Fruit fly (Drosophila melanogaster) whole organism, wandering third instar larva: ENCODE measurements around the gene CG2211.

ENCODE experiments used
- Abd-B ChIP-seq: fragments of >200 bp; optimal IDR thresholded peaks from 2 replicates; lab custom pipeline; 2017; ENCODE audit warnings: missing biosample characterization, missing genetic modification characterization
- CG32264 ChIP-seq: fragments of 200-800 bp; sonication (Bioruptor generic); optimal IDR thresholded peaks from 2 replicates; lab custom pipeline; 2016; ENCODE audit warnings: missing biosample characterization, missing genetic modification characterization
- CG9705 ChIP-seq: fragments of 200-800 bp; sonication (Bioruptor generic); optimal IDR thresholded peaks from 2 replicates; lab custom pipeline; 2018; ENCODE audit warnings: missing biosample characterization, mild to moderate bottlenecking, missing genetic modification characterization
- CrebA ChIP-seq: fragments of 200-800 bp; sonication (Bioruptor generic); optimal IDR thresholded peaks from 2 replicates; lab custom pipeline; 2016; ENCODE audit warnings: missing biosample characterization, mild to moderate bottlenecking, missing genetic modification characterization, borderline replicate concordance
- Dfd ChIP-seq: fragments of >200 bp; optimal IDR thresholded peaks from 2 replicates; lab custom pipeline; 2017; ENCODE audit warnings: missing biosample characterization, missing genetic modification characterization
- Dif ChIP-seq: fragments of 200-275, 200-300 bp; sonication (Bioruptor generic); optimal IDR thresholded peaks from 2 replicates; lab custom pipeline; 2018; ENCODE audit warnings: missing biosample characterization, missing genetic modification characterization; ENCODE audit not compliant: partially characterized antibody
- GATAd ChIP-seq: sonication (Bioruptor generic); optimal IDR thresholded peaks from 2 replicates; lab custom pipeline; 2016; ENCODE audit warnings: missing biosample characterization, missing genetic modification characterization
- HLH106 ChIP-seq: fragments of 200-800 bp; optimal IDR thresholded peaks from 3 replicates; lab custom pipeline; 2019; ENCODE audit warnings: missing biosample characterization, mild to moderate bottlenecking, missing genetic modification characterization, moderate library complexity
- Hnf4 ChIP-seq: fragments of 200-800 bp; sonication (Bioruptor generic); optimal IDR thresholded peaks from 2 replicates; lab custom pipeline; 2016; ENCODE audit warnings: missing biosample characterization, mild to moderate bottlenecking, missing genetic modification characterization
- Hr78 ChIP-seq: fragments of >200 bp; optimal IDR thresholded peaks from 2 replicates; lab custom pipeline; 2017; ENCODE audit warnings: missing biosample characterization, missing genetic modification characterization
- Hr83 ChIP-seq: fragments of 200-300 bp; sonication (Bioruptor generic); optimal IDR thresholded peaks from 2 replicates; lab custom pipeline; 2016; ENCODE audit warnings: missing biosample characterization, mild to moderate bottlenecking, missing genetic modification characterization, moderate library complexity; ENCODE audit not compliant: poor library complexity, severe bottlenecking
- Jra ChIP-seq: sonication (Bioruptor generic); optimal IDR thresholded peaks from 2 replicates; lab custom pipeline; 2016; ENCODE audit warnings: missing biosample characterization, missing genetic modification characterization
- Mio ChIP-seq: sonication (Bioruptor generic); optimal IDR thresholded peaks from 2 replicates; lab custom pipeline; 2016; ENCODE audit warnings: missing biosample characterization, missing genetic modification characterization
- Myc ChIP-seq: fragments of >200 bp; optimal IDR thresholded peaks from 2 replicates; lab custom pipeline; 2017
- N ChIP-seq: fragments of >200 bp; optimal IDR thresholded peaks from 2 replicates; lab custom pipeline; 2018; ENCODE audit warnings: missing biosample characterization, missing external identifiers, missing genetic modification characterization
- OdsH ChIP-seq: fragments of 200-800 bp; sonication (Bioruptor generic); optimal IDR thresholded peaks from 2 replicates; lab custom pipeline; 2016; ENCODE audit warnings: missing biosample characterization, mild to moderate bottlenecking, missing genetic modification characterization
- Rel ChIP-seq, 2 experiments: fragments of 200-800 bp; sonication (Bioruptor generic) in 1 of 2; optimal IDR thresholded peaks; 2 replicates in 1 of 2; 3 replicates in 1 of 2; lab custom pipeline; 2016 to 2019; ENCODE audit warnings: mild to moderate bottlenecking in 2 of 2, missing biosample characterization in 2 of 2, missing genetic modification characterization in 2 of 2, moderate library complexity in 1 of 2
- Sp1 ChIP-seq: fragments of 200-800 bp; sonication (Bioruptor generic); optimal IDR thresholded peaks from 3 replicates; lab custom pipeline; 2019; ENCODE audit warnings: missing biosample characterization, mild to moderate bottlenecking, missing genetic modification characterization, moderate library complexity
- Vsx2 ChIP-seq: fragments of 200-300, 225-300 bp; sonication (Bioruptor generic); optimal IDR thresholded peaks from 2 replicates; lab custom pipeline; 2018; ENCODE audit warnings: missing biosample characterization, missing genetic modification characterization; ENCODE audit not compliant: partially characterized antibody
- br ChIP-seq: fragments of 200-800 bp; sonication (Bioruptor generic); optimal IDR thresholded peaks from 2 replicates; lab custom pipeline; 2016; ENCODE audit warnings: missing biosample characterization, missing genetic modification characterization
- brk ChIP-seq: fragments of 200-800 bp; sonication (Bioruptor generic); optimal IDR thresholded peaks from 2 replicates; lab custom pipeline; 2016; ENCODE audit warnings: missing biosample characterization, mild to moderate bottlenecking, missing genetic modification characterization
- dl ChIP-seq, 2 experiments: fragments of 175-275, 200-275 bp in 1 of 2; fragments of 200-275 bp in 1 of 2; sonication (Bioruptor generic); optimal IDR thresholded peaks; lab custom pipeline; 2018; ENCODE audit warnings: mild to moderate bottlenecking in 2 of 2, missing biosample characterization in 2 of 2, missing genetic modification characterization in 2 of 2, moderate library complexity in 2 of 2; ENCODE audit not compliant: partially characterized antibody in 2 of 2, insufficient read depth in 1 of 2
- dmrt93B ChIP-seq: fragments of 200-800 bp; sonication (Bioruptor generic); optimal IDR thresholded peaks from 2 replicates; lab custom pipeline; 2018; ENCODE audit warnings: missing biosample characterization, mild to moderate bottlenecking, missing genetic modification characterization
- dsf ChIP-seq: sonication (Bioruptor generic); optimal IDR thresholded peaks from 2 replicates; lab custom pipeline; 2016; ENCODE audit warnings: missing biosample characterization, missing genetic modification characterization, borderline replicate concordance
- ey ChIP-seq: fragments of 200-800 bp; sonication (Bioruptor generic); optimal IDR thresholded peaks from 2 replicates; lab custom pipeline; 2016; ENCODE audit warnings: missing biosample characterization, missing genetic modification characterization
- foxo ChIP-seq, 2 experiments: fragments of 200-800 bp; sonication (Bioruptor generic); optimal IDR thresholded peaks; 2 replicates in 1 of 2; 3 replicates in 1 of 2; lab custom pipeline; 2016 to 2017; ENCODE audit warnings: missing biosample characterization in 2 of 2, missing genetic modification characterization in 2 of 2
- fru ChIP-seq: fragments of 200-800 bp; sonication (Bioruptor generic); optimal IDR thresholded peaks from 3 replicates; lab custom pipeline; 2016; ENCODE audit warnings: missing biosample characterization, mild to moderate bottlenecking, missing genetic modification characterization
- h ChIP-seq: fragments of 200-800 bp; sonication (Bioruptor generic); optimal IDR thresholded peaks from 3 replicates; lab custom pipeline; 2016; ENCODE audit warnings: missing biosample characterization, mild to moderate bottlenecking, missing genetic modification characterization
- jim ChIP-seq: fragments of 175-275, 200-325 bp; sonication (Bioruptor generic); optimal IDR thresholded peaks from 2 replicates; lab custom pipeline; 2016; ENCODE audit warnings: missing biosample characterization, mild to moderate bottlenecking, missing genetic modification characterization
- lola ChIP-seq: fragments of >200 bp; optimal IDR thresholded peaks from 2 replicates; lab custom pipeline; 2017; ENCODE audit warnings: missing biosample characterization, missing genetic modification characterization
- pan ChIP-seq: fragments of >200 bp; optimal IDR thresholded peaks from 2 replicates; lab custom pipeline; 2017
- psq ChIP-seq: fragments of 200-800 bp; sonication (Bioruptor generic); optimal IDR thresholded peaks from 3 replicates; lab custom pipeline; 2017; ENCODE audit warnings: missing biosample characterization, mild to moderate bottlenecking, missing genetic modification characterization, moderate library complexity
- rgr ChIP-seq: fragments of 200-800 bp; sonication (Bioruptor generic); optimal IDR thresholded peaks from 3 replicates; lab custom pipeline; 2016; ENCODE audit warnings: missing biosample characterization, mild to moderate bottlenecking, missing genetic modification characterization
- sage ChIP-seq: fragments of 200-800 bp; sonication (Bioruptor generic); optimal IDR thresholded peaks from 2 replicates; lab custom pipeline; 2016; ENCODE audit warnings: missing biosample characterization, mild to moderate bottlenecking, missing genetic modification characterization
- sv ChIP-seq: fragments of 200-800 bp; sonication (Bioruptor generic); optimal IDR thresholded peaks from 3 replicates; lab custom pipeline; 2016; ENCODE audit warnings: missing biosample characterization, missing genetic modification characterization
- tai ChIP-seq: sonication (Bioruptor generic); optimal IDR thresholded peaks from 2 replicates; lab custom pipeline; 2016; ENCODE audit warnings: missing biosample characterization, missing genetic modification characterization
- usp ChIP-seq: fragments of >200 bp; optimal IDR thresholded peaks from 2 replicates; lab custom pipeline; 2017; ENCODE audit warnings: missing biosample characterization, missing genetic modification characterization
- woc ChIP-seq: sonication (Bioruptor generic); optimal IDR thresholded peaks from 2 replicates; lab custom pipeline; 2016; ENCODE audit warnings: missing biosample characterization, mild to moderate bottlenecking, missing genetic modification characterization

CG2211 gene

DNA sequence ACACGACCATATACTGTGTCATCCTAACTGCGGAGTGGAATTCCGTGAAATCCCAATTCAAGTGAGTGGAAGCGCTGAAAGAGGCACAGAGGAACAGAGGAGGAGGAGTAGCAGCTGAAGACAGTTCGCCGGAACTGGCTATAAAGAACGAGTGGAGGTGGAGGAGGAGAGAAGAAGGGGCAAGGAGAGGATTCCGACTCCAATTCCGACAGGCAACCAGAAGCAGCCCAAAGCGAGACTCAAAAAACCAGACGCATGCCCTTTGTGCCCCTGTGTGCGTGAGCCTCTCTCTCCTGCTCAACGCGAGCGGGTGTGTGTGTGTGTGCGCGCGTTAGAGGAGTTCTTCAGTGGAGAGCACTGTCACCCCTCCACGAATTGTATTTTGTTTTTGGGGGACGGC is 14.2 kb upstream of the CG2211 start:
- no peak for TF ChIP-seq Hnf4 (GFP tag; lab: Kevin White, UChicago)
- TF ChIP-seq psq (GFP tag; lab: Kevin White, UChicago): peak; percentile 79
- TF ChIP-seq Dif (GFP tag; lab: Kevin White, UChicago): peak; percentile 50
- peak in 1 of 2 experiments; percentile 13 for TF ChIP-seq dl (GFP tag; optimal IDR thresholded peaks at IDR 0.05; lab: Kevin White, UChicago; ENCODE audit: insufficient read depth in 1 of 2, partially characterized antibody in 2 of 2)

DNA sequence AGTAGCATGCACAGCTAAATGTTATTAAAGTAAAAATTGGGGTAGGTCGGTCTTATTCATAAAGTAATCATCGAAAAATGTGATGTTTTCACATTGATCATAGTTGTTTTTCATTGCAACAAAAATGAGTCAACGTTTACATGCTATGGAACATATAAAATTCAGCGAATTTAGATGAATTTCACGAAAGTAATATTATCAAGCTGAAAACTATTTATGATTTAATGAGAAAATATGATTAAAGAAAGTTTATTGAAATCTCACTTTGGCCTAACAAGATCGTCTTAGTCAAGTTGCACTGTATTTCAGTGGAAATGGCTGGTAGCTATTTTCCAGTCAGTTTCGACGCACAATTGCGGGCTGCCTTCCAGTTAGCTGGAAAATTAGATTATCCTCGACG is 13.8 kb upstream of the CG2211 start:
- TF ChIP-seq h (GFP tag; lab: Kevin White, UChicago): no peak
- no peak for TF ChIP-seq OdsH (GFP tag; lab: Kevin White, UChicago)
- TF ChIP-seq Abd-B (GFP tag; lab: Kevin White, UChicago): no peak
- no peak for TF ChIP-seq jim (GFP tag; lab: Kevin White, UChicago)
- TF ChIP-seq fru (GFP tag; lab: Kevin White, UChicago): no peak
- TF ChIP-seq psq (GFP tag; lab: Kevin White, UChicago): no peak
- no peak for TF ChIP-seq foxo (GFP tag; optimal IDR thresholded peaks at IDR 0.05; lab: Kevin White, UChicago)
- TF ChIP-seq dmrt93B (GFP tag; lab: Kevin White, UChicago): no peak
- TF ChIP-seq HLH106: no peak
- no peak for TF ChIP-seq Dif (GFP tag; lab: Kevin White, UChicago)
- TF ChIP-seq CrebA (GFP tag; lab: Kevin White, UChicago): no peak
- TF ChIP-seq brk (GFP tag; lab: Kevin White, UChicago): no peak
- TF ChIP-seq Hr78 (GFP tag; lab: Kevin White, UChicago): no peak
- TF ChIP-seq Jra: no peak
- no peak for TF ChIP-seq sage
- TF ChIP-seq usp (GFP tag; lab: Kevin White, UChicago): no peak
- TF ChIP-seq br (GFP tag; lab: Kevin White, UChicago): no peak
- no peak for TF ChIP-seq Rel (GFP tag; optimal IDR thresholded peaks at IDR 0.05; lab: Kevin White, UChicago)
- no peak for TF ChIP-seq Rel (tag; optimal IDR thresholded peaks at IDR 0.05; lab: Kevin White, UChicago)
- no peak for TF ChIP-seq lola (GFP tag; lab: Kevin White, UChicago)
- TF ChIP-seq Hnf4 (GFP tag; lab: Kevin White, UChicago): no peak

DNA sequence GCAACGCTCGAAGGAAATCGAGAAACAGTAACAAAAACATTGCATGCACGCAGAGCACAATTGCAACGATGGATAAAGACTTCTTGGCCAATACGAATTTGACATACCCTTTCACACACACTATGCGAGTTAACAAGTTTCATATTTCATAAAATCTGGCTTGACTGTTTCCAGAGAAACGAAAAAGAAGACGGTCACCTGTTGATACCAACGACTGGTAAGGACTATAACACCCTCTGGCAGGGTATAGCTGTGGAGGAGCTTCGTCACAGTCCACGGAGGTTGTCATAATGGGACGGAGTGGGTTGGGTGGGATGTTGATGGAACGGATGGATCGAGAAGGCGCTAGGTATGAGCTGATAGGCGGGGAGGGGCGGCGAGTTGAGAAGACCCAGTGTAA is 13.1 kb upstream of the CG2211 start:
- TF ChIP-seq brk (GFP tag; lab: Kevin White, UChicago) (no peak), Rel (GFP tag; optimal IDR thresholded peaks at IDR 0.05; lab: Kevin White, UChicago) (no peak), Rel (tag; optimal IDR thresholded peaks at IDR 0.05; lab: Kevin White, UChicago) (no peak), Abd-B (GFP tag; lab: Kevin White, UChicago) (no peak), OdsH (GFP tag; lab: Kevin White, UChicago) (peak; percentile 21), Myc (lab: Kevin White, UChicago) (no peak), CG32264 (no peak), dl (GFP tag; optimal IDR thresholded peaks at IDR 0.05; lab: Kevin White, UChicago; ENCODE audit: insufficient read depth in 1 of 2, partially characterized antibody in 2 of 2) (no peak), Mio (GFP tag; lab: Kevin White, UChicago) (no peak), dmrt93B (GFP tag; lab: Kevin White, UChicago) (no peak), ey (GFP tag; lab: Kevin White, UChicago) (peak; percentile 66), sv (GFP tag; lab: Kevin White, UChicago) (no peak), h (GFP tag; lab: Kevin White, UChicago) (peak; percentile 49), usp (GFP tag; lab: Kevin White, UChicago) (no peak), woc (GFP tag; lab: Kevin White, UChicago) (no peak), Dfd (GFP tag; lab: Kevin White, UChicago) (no peak), Hr83 (GFP tag; lab: Kevin White, UChicago) (no peak), Vsx2 (GFP tag; lab: Kevin White, UChicago) (no peak), foxo (GFP tag; optimal IDR thresholded peaks at IDR 0.05; lab: Kevin White, UChicago) (peak in 1 of 2 experiments; percentile 62), N (GFP tag; lab: Kevin White, UChicago) (no peak), fru (GFP tag; lab: Kevin White, UChicago) (peak; percentile 58), dsf (GFP tag; lab: Kevin White, UChicago) (no peak), tai (GFP tag; lab: Kevin White, UChicago) (no peak), HLH106 (peak; percentile 32), Hr78 (GFP tag; lab: Kevin White, UChicago) (no peak), psq (GFP tag; lab: Kevin White, UChicago) (peak; percentile 9), Sp1 (GFP tag; lab: Kevin White, UChicago) (peak; percentile 29), lola (GFP tag; lab: Kevin White, UChicago) (no peak), Dif (GFP tag; lab: Kevin White, UChicago) (no peak), GATAd (GFP tag; lab: Kevin White, UChicago) (no peak), CrebA (GFP tag; lab: Kevin White, UChicago) (no peak), Jra (no peak), CG9705 (GFP tag; lab: Kevin White, UChicago) (no peak), pan (lab: Kevin White, UChicago) (no peak), Hnf4 (GFP tag; lab: Kevin White, UChicago) (no peak), jim (GFP tag; lab: Kevin White, UChicago) (no peak), rgr (GFP tag; lab: Kevin White, UChicago) (peak; percentile 38), br (GFP tag; lab: Kevin White, UChicago) (peak; percentile 34), sage (no peak)
